Fruit fly (Drosophila melanogaster) whole organism, embryonic: Measurements from ENCODE around the gene Cpr78E.

Experiments
- Bteb2 ChIP-seq: fragments of 200-800 bp; sonication (Bioruptor generic); optimal IDR thresholded peaks from 2 replicates; lab custom pipeline; 2016; ENCODE audit warnings: missing biosample characterization, missing genetic modification characterization
- CG11456 ChIP-seq: fragments of 200-800 bp; sonication (Bioruptor generic); IDR thresholded peaks from 3 replicates; pipeline ENCODE4 v1.3.6; 2022; ENCODE audit warnings: missing biosample characterization, missing genetic modification characterization
- CG11504 ChIP-seq: fragments of 200-800 bp; sonication (Bioruptor generic); optimal IDR thresholded peaks from 3 replicates; lab custom pipeline; 2019; ENCODE audit warnings: missing biosample characterization, mild to moderate bottlenecking, missing genetic modification characterization, moderate library complexity
- CG12391 ChIP-seq: fragments of 200-800 bp; sonication (Bioruptor generic); optimal IDR thresholded peaks from 3 replicates; lab custom pipeline; 2018; ENCODE audit warnings: missing biosample characterization, mild to moderate bottlenecking, missing genetic modification characterization, moderate library complexity
- CG17186 ChIP-seq: fragments of 200-800 bp; sonication (Bioruptor generic); optimal IDR thresholded peaks from 3 replicates; lab custom pipeline; 2017; ENCODE audit warnings: missing biosample characterization, missing genetic modification reagents, missing genetic modification characterization
- CG17612 ChIP-seq: fragments of 200-800 bp; sonication (Bioruptor generic); IDR thresholded peaks from 2 replicates; pipeline ENCODE4 v1.3.6; 2022; ENCODE audit warnings: missing biosample characterization, missing genetic modification characterization
- CG32532 ChIP-seq: fragments of 200-800 bp; sonication (Bioruptor generic); IDR thresholded peaks from 2 replicates; pipeline ENCODE4 v1.3.6; 2022; ENCODE audit warnings: missing biosample characterization, missing genetic modification characterization
- CG34422 ChIP-seq: fragments of 200-800 bp; sonication (Bioruptor generic); IDR thresholded peaks from 3 replicates; pipeline ENCODE4 v1.3.6; 2022; ENCODE audit warnings: missing biosample characterization, missing genetic modification characterization
- CG4707 ChIP-seq: fragments of 200-800 bp; sonication (Bioruptor generic); optimal IDR thresholded peaks from 2 replicates; lab custom pipeline; 2018; ENCODE audit warnings: missing biosample characterization, mild to moderate bottlenecking, missing genetic modification characterization, moderate library complexity
- CG5953 ChIP-seq: fragments of 200-800 bp; sonication (Bioruptor generic); IDR thresholded peaks from 2 replicates; pipeline ENCODE4 v1.3.6; 2022; ENCODE audit warnings: missing biosample characterization, missing genetic modification characterization
- CG7928 ChIP-seq: fragments of 200-800 bp; sonication (Bioruptor generic); optimal IDR thresholded peaks from 2 replicates; lab custom pipeline; 2017; ENCODE audit warnings: missing biosample characterization, mild to moderate bottlenecking, missing genetic modification characterization
- CG9609 ChIP-seq: fragments of 200-800 bp; sonication (Bioruptor generic); optimal IDR thresholded peaks from 3 replicates; lab custom pipeline; 2016; ENCODE audit warnings: missing biosample characterization, missing genetic modification characterization
- Camta ChIP-seq: fragments of 200-800 bp; sonication (Bioruptor generic); optimal IDR thresholded peaks from 2 replicates; lab custom pipeline; 2016; ENCODE audit warnings: missing biosample characterization, missing genetic modification characterization
- Chrac-16 ChIP-seq: fragments of 200-800 bp; sonication (Bioruptor generic); optimal IDR thresholded peaks from 3 replicates; lab custom pipeline; 2016; ENCODE audit warnings: missing biosample characterization, missing genetic modification characterization
- Fer3 ChIP-seq: fragments of 200-800 bp; sonication (Bioruptor generic); optimal IDR thresholded peaks from 2 replicates; lab custom pipeline; 2018; ENCODE audit warnings: missing biosample characterization, mild to moderate bottlenecking, missing genetic modification characterization, moderate library complexity
- Gug ChIP-seq: fragments of 200-800 bp; sonication (Bioruptor generic); IDR thresholded peaks from 4 replicates; pipeline ENCODE4 v1.3.6; 2022; ENCODE audit warnings: missing biosample characterization, missing genetic modification characterization
- HLH3B ChIP-seq: fragments of 200-800 bp; sonication (Bioruptor generic); IDR thresholded peaks from 2 replicates; pipeline ENCODE4 v1.3.6; 2022; ENCODE audit warnings: missing biosample characterization, missing genetic modification characterization
- HLHmδ ChIP-seq: fragments of 200-800 bp; sonication (Bioruptor generic); optimal IDR thresholded peaks from 2 replicates; lab custom pipeline; 2018; ENCODE audit warnings: missing biosample characterization, mild to moderate bottlenecking, missing genetic modification characterization, moderate library complexity
- HmgD ChIP-seq: fragments of 200-800 bp; sonication (Bioruptor generic); optimal IDR thresholded peaks from 3 replicates; lab custom pipeline; 2016; ENCODE audit warnings: missing biosample characterization, missing genetic modification characterization
- Hr3 ChIP-seq: fragments of 200-800 bp; sonication (Bioruptor generic); optimal IDR thresholded peaks from 3 replicates; lab custom pipeline; 2016; ENCODE audit warnings: missing biosample characterization, missing genetic modification characterization
- MESR4 ChIP-seq: fragments of 200-800 bp; sonication (Bioruptor generic); optimal IDR thresholded peaks from 2 replicates; lab custom pipeline; 2018; ENCODE audit warnings: missing biosample characterization, mild to moderate bottlenecking, missing genetic modification characterization, moderate library complexity
- Max ChIP-seq: fragments of 200-800 bp; sonication (Bioruptor generic); optimal IDR thresholded peaks from 2 replicates; lab custom pipeline; 2016; ENCODE audit warnings: missing biosample characterization, mild to moderate bottlenecking, missing genetic modification characterization
- Mrtf ChIP-seq: fragments of 200-800 bp; sonication (Bioruptor generic); IDR thresholded peaks from 3 replicates; pipeline ENCODE4 v1.3.6; 2022; ENCODE audit warnings: missing biosample characterization, missing genetic modification characterization
- NC2α ChIP-seq: fragments of 200-800 bp; sonication (Bioruptor generic); optimal IDR thresholded peaks from 2 replicates; lab custom pipeline; 2016; ENCODE audit warnings: missing biosample characterization, missing genetic modification characterization
- NC2β ChIP-seq: fragments of 200-800 bp; sonication (Bioruptor generic); optimal IDR thresholded peaks from 2 replicates; lab custom pipeline; 2016; ENCODE audit warnings: missing biosample characterization, missing genetic modification characterization
- NfI ChIP-seq: fragments of 200-800 bp; sonication (Bioruptor generic); optimal IDR thresholded peaks from 3 replicates; lab custom pipeline; 2018; ENCODE audit warnings: missing biosample characterization, mild to moderate bottlenecking, missing genetic modification characterization, moderate library complexity
- Spps ChIP-seq: fragments of 200-800 bp; sonication (Bioruptor generic); optimal IDR thresholded peaks from 2 replicates; lab custom pipeline; 2018; ENCODE audit warnings: missing biosample characterization, mild to moderate bottlenecking, missing genetic modification characterization
- al ChIP-seq: fragments of 200-800 bp; sonication (Bioruptor generic); IDR thresholded peaks from 2 replicates; pipeline ENCODE4 v1.3.6; 2022; ENCODE audit warnings: missing biosample characterization, missing genetic modification characterization
- amos ChIP-seq: fragments of 200-800 bp; sonication (Bioruptor generic); IDR thresholded peaks from 2 replicates; pipeline ENCODE4 v1.3.6; 2022; ENCODE audit warnings: missing biosample characterization, missing genetic modification characterization; ENCODE audit not compliant: partially characterized antibody
- ase ChIP-seq: fragments of 200-800 bp; sonication (Bioruptor generic); IDR thresholded peaks from 3 replicates; pipeline ENCODE4 v1.3.6; 2022; ENCODE audit warnings: missing biosample characterization, missing genetic modification characterization
- caup ChIP-seq: fragments of 200-800 bp; sonication (Bioruptor generic); optimal IDR thresholded peaks from 3 replicates; lab custom pipeline; 2017; ENCODE audit warnings: missing biosample characterization, mild to moderate bottlenecking, missing genetic modification characterization, moderate library complexity; ENCODE audit not compliant: severe bottlenecking
- cg ChIP-seq: fragments of 200-800 bp; sonication (Bioruptor generic); optimal IDR thresholded peaks from 3 replicates; lab custom pipeline; 2019; ENCODE audit warnings: missing biosample characterization, mild to moderate bottlenecking, missing genetic modification characterization, moderate library complexity
- chinmo ChIP-seq: fragments of 200-800 bp; sonication (Bioruptor generic); IDR thresholded peaks from 4 replicates; pipeline ENCODE4 v1.3.6; 2022; ENCODE audit warnings: missing biosample characterization, missing genetic modification characterization; ENCODE audit not compliant: partially characterized antibody
- corto ChIP-seq: fragments of 200-800 bp; sonication (Bioruptor generic); optimal IDR thresholded peaks from 2 replicates; lab custom pipeline; 2016; ENCODE audit warnings: missing biosample characterization, mild to moderate bottlenecking, missing genetic modification characterization, moderate library complexity
- da ChIP-seq: fragments of 200-800 bp; sonication (Bioruptor generic); optimal IDR thresholded peaks from 2 replicates; lab custom pipeline; 2016; ENCODE audit warnings: missing biosample characterization, missing genetic modification characterization
- ems ChIP-seq: fragments of 200-800 bp; sonication (Bioruptor generic); optimal IDR thresholded peaks from 3 replicates; lab custom pipeline; 2016; ENCODE audit warnings: missing biosample characterization, missing genetic modification characterization
- fd96Cb ChIP-seq: fragments of 200-800 bp; sonication (Bioruptor generic); optimal IDR thresholded peaks from 2 replicates; lab custom pipeline; 2018; ENCODE audit warnings: missing biosample characterization, mild to moderate bottlenecking, missing genetic modification characterization, moderate library complexity
- grn ChIP-seq: fragments of 200-800 bp; sonication (Bioruptor generic); optimal IDR thresholded peaks from 3 replicates; lab custom pipeline; 2017; ENCODE audit warnings: missing biosample characterization, missing genetic modification characterization
- gsb-n ChIP-seq: fragments of 200-800 bp; sonication (Bioruptor generic); optimal IDR thresholded peaks from 3 replicates; lab custom pipeline; 2018; ENCODE audit warnings: missing biosample characterization, mild to moderate bottlenecking, missing genetic modification characterization
- gt ChIP-seq: fragments of 200-800 bp; sonication (Bioruptor generic); IDR thresholded peaks from 2 replicates; pipeline ENCODE4 v1.3.6; 2022; ENCODE audit warnings: missing biosample characterization, missing genetic modification characterization
- insv ChIP-seq, 2 experiments: fragments of 200-800 bp; sonication (Bioruptor generic); optimal IDR thresholded peaks; 3 replicates each; lab custom pipeline; 2016 to 2018; ENCODE audit warnings: missing biosample characterization in 2 of 2, missing genetic modification characterization in 2 of 2
- jing ChIP-seq: fragments of 200-800 bp; sonication (Bioruptor generic); optimal IDR thresholded peaks from 2 replicates; lab custom pipeline; 2018; ENCODE audit warnings: missing biosample characterization, mild to moderate bottlenecking, missing genetic modification characterization
- klu ChIP-seq: fragments of 200-800 bp; sonication (Bioruptor generic); IDR thresholded peaks from 2 replicates; pipeline ENCODE4 v1.3.6; 2022; ENCODE audit warnings: missing biosample characterization, missing genetic modification characterization
- lab ChIP-seq: fragments of 200-800 bp; sonication (Bioruptor generic); optimal IDR thresholded peaks from 3 replicates; lab custom pipeline; 2017; ENCODE audit warnings: missing biosample characterization, missing genetic modification characterization, mild to moderate bottlenecking, moderate library complexity, missing genetic modification reagents
- mam ChIP-seq: fragments of 200-800 bp; sonication (Bioruptor generic); optimal IDR thresholded peaks from 3 replicates; lab custom pipeline; 2016; ENCODE audit warnings: missing biosample characterization, missing genetic modification characterization
- pnt ChIP-seq: fragments of 200-800 bp; sonication (Bioruptor generic); optimal IDR thresholded peaks from 3 replicates; lab custom pipeline; 2016; ENCODE audit warnings: missing biosample characterization, missing genetic modification characterization
- toy ChIP-seq: fragments of 200-800 bp; sonication (Bioruptor generic); IDR thresholded peaks from 2 replicates; pipeline ENCODE4 v1.3.6; 2022; ENCODE audit warnings: missing biosample characterization, missing genetic modification characterization
- tx ChIP-seq: fragments of 200-800 bp; sonication (Bioruptor generic); optimal IDR thresholded peaks from 2 replicates; lab custom pipeline; 2016; ENCODE audit warnings: missing biosample characterization, missing genetic modification characterization
- unpg ChIP-seq: fragments of 200-800 bp; sonication (Bioruptor generic); optimal IDR thresholded peaks from 3 replicates; lab custom pipeline; 2018; ENCODE audit warnings: missing biosample characterization, mild to moderate bottlenecking, missing genetic modification characterization, moderate library complexity
- wdn ChIP-seq: fragments of 200-800 bp; sonication (Bioruptor generic); IDR thresholded peaks from 2 replicates; pipeline ENCODE4 v1.3.6; 2022; ENCODE audit warnings: missing biosample characterization, missing genetic modification characterization
- zfh1 ChIP-seq: fragments of 200-800 bp; sonication (Bioruptor generic); IDR thresholded peaks from 3 replicates; pipeline ENCODE4 v1.3.6; 2022; ENCODE audit warnings: missing biosample characterization, missing genetic modification characterization

Cpr78E gene

dm6 chr3L:21640815-21641214 lies 26.0 kb downstream of the Cpr78E start, which contains the start of gene Atox1 (continued):
- TF ChIP-seq tx (GFP tag; lab: Kevin White, UChicago) (no peak), Bteb2 (GFP tag; lab: Kevin White, UChicago) (peak; percentile 7), Mrtf (GFP tag; lab: Robert Waterston, UW) (no peak), CG12391 (tag; lab: Kevin White, UChicago) (peak; percentile 35), NfI (GFP tag; lab: Kevin White, UChicago) (peak; percentile 60), Hr3 (GFP tag; lab: Kevin White, UChicago) (no peak), wdn (GFP tag; lab: Robert Waterston, UW) (no peak), NC2α (no peak), CG4707 (GFP tag; lab: Kevin White, UChicago) (no peak), CG17612 (GFP tag; lab: Robert Waterston, UW) (no peak), CG5953 (GFP tag; lab: Robert Waterston, UW) (no peak), Chrac-16 (peak; percentile 10), jing (GFP tag; lab: Kevin White, UChicago) (no peak), CG17186 (GFP tag; lab: Kevin White, UChicago) (peak; percentile 61), caup (GFP tag; lab: Kevin White, UChicago) (no peak), cg (GFP tag; lab: Kevin White, UChicago) (no peak), chinmo (GFP tag; lab: Robert Waterston, UW) (0 out of 4 replicates have a peak, but pooled peaks have one; percentile 40), Camta (GFP tag; lab: Kevin White, UChicago) (no peak), Fer3 (tag; lab: Kevin White, UChicago) (peak; percentile 21), ase (GFP tag; lab: Robert Waterston, UW) (no peak), insv (GFP tag; optimal IDR thresholded peaks at IDR 0.05; lab: Kevin White, UChicago) (peak in 1 of 2 experiments; percentile 52), CG9609 (GFP tag; lab: Kevin White, UChicago) (peak; percentile 7), MESR4 (GFP tag; lab: Kevin White, UChicago) (peak; percentile 75), CG7928 (GFP tag; lab: Kevin White, UChicago) (peak; percentile 61), toy (no peak), gsb-n (tag; lab: Kevin White, UChicago) (no peak), klu (GFP tag; lab: Robert Waterston, UW) (no peak), HLH3B (GFP tag; lab: Robert Waterston, UW) (peak; percentile 38; the same call in 1 of the 2 replicates), corto (GFP tag; lab: Kevin White, UChicago) (no peak), pnt (GFP tag; lab: Kevin White, UChicago) (no peak), al (GFP tag; lab: Robert Waterston, UW) (no peak), grn (GFP tag; lab: Kevin White, UChicago) (no peak), mam (no peak), amos (GFP tag; lab: Robert Waterston, UW) (peak; percentile 55), fd96Cb (no peak), CG11456 (peak; percentile 68; the same call in 2 of the 3 replicates), Gug (GFP tag; lab: Robert Waterston, UW) (peak; percentile 31; the same call in 1 of the 4 replicates), ems (GFP tag; lab: Kevin White, UChicago) (no peak), unpg (GFP tag; lab: Kevin White, UChicago) (no peak), CG11504 (tag; lab: Kevin White, UChicago) (no peak), CG32532 (GFP tag; lab: Robert Waterston, UW) (no peak), Max (no peak), HmgD (GFP tag; lab: Kevin White, UChicago) (peak; percentile 88), lab (GFP tag; lab: Kevin White, UChicago) (peak; percentile 47), CG34422 (peak; percentile 62; the same call in 1 of the 3 replicates), NC2β (GFP tag; lab: Kevin White, UChicago) (peak; percentile 1), gt (GFP tag; lab: Robert Waterston, UW) (no peak), HLHmδ (GFP tag; lab: Kevin White, UChicago) (no peak), zfh1 (GFP tag; lab: Robert Waterston, UW) (0 out of 3 replicates have a peak, but pooled peaks have one; percentile 41), da (GFP tag; lab: Kevin White, UChicago) (peak; percentile 21), Spps (tag; lab: Kevin White, UChicago) (no peak)
